Fruit fly (Drosophila melanogaster): ENCODE data around the gene Surf6.
A peak's percentile ranks its signal among the peaks of the same experiment; 100 is the strongest.

Gene Surf6

DNA sequence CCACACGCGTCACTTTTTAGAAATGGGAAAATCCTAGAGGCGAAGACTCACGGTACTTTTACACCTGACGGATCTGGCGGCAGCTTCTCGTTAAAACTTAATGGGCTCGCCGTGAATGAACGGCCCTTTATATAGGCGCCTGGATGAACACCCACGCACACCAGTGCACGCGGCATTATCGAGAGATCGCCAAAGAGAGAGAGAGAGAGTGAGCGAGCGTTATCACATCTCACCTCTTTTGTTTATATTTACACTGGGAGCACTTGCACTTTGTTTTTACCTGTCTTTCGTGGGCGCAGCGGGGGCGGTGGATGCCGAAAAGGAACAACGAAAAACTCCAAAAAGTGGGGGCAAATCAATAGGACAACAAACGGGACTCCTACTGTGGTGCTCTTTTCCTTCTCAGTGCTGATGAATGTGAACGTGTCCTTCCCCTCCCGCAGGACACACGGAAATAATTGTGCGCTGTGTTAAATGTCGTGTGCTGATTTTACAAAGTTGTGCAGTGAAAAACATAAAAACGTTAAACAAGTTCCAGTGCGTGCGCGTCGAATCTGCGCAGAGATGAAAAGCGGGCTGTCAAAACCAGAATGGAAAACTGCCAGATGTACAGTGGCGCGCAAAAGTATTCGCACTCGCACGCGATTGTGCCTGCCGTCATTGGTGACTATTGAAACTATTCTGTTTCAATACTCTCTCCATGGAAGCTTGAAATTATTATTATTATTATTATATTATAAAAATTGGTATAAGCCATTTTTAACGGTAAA is 29.4 kb downstream of the Surf6 start, which contains the start of gene Mrp5 (continued):
- TF ChIP-seq pan (optimal IDR thresholded peaks at IDR 0.05) (no peak), pan (GFP tag; optimal IDR thresholded peaks at IDR 0.05 in 1 of 2, IDR thresholded peaks at IDR 0.05 in 1 of 2) (peak in 1 of 2 experiments; percentile 62), kah (GFP tag; optimal IDR thresholded peaks at IDR 0.05) (peak; percentile 42), CG7372 (GFP tag; IDR thresholded peaks at IDR 0.05) (no peak), ERR (GFP tag; optimal IDR thresholded peaks at IDR 0.05) (no peak), ATbp (GFP tag; optimal IDR thresholded peaks at IDR 0.05) (peak; percentile 54), Ptx1 (GFP tag; IDR thresholded peaks at IDR 0.05) (peak; percentile 52), CG1233 (GFP tag; optimal IDR thresholded peaks at IDR 0.05) (no peak), Dp (GFP tag; optimal IDR thresholded peaks at IDR 0.05) (no peak), slp2 (GFP tag; optimal IDR thresholded peaks at IDR 0.05) (no peak), CG2712 (tag; optimal IDR thresholded peaks at IDR 0.05) (no peak), CG11093 (GFP tag; IDR thresholded peaks at IDR 0.05) (peak; percentile 54; the same call in 2 of the 3 replicates), Dip2 (GFP tag; IDR thresholded peaks at IDR 0.05) (no peak), Gsc (GFP tag; IDR thresholded peaks at IDR 0.05) (no peak), bbx (GFP tag; IDR thresholded peaks at IDR 0.05; ENCODE audit: partially characterized antibody) (peak; percentile 34; the same call in 1 of the 2 replicates), nmo (GFP tag; optimal IDR thresholded peaks at IDR 0.05) (peak; percentile 41), grn (GFP tag; optimal IDR thresholded peaks at IDR 0.05) (peak; percentile 71), Tbp (GFP tag; optimal IDR thresholded peaks at IDR 0.05) (no peak), jing (GFP tag; optimal IDR thresholded peaks at IDR 0.05) (no peak), seq (GFP tag; IDR thresholded peaks at IDR 0.05) (no peak), esg (GFP tag; conservative IDR thresholded peaks at IDR 0.05) (peak; percentile 26; the same call in 1 of the 2 replicates), CG11696 (GFP tag; IDR thresholded peaks at IDR 0.05) (peak; percentile 48), Ravus (GFP tag; IDR thresholded peaks at IDR 0.05) (no peak), yki (optimal IDR thresholded peaks at IDR 0.05) (no peak), BEAF-32 (GFP tag; optimal IDR thresholded peaks at IDR 0.05) (no peak), ind (GFP tag; optimal IDR thresholded peaks at IDR 0.05) (peak; percentile 38), HmgZ (tag; optimal IDR thresholded peaks at IDR 0.05) (no peak), CG4730 (GFP tag; IDR thresholded peaks at IDR 0.05) (0 out of 2 replicates have a peak, but pooled peaks have one; percentile 13), Hr78 (GFP tag; optimal IDR thresholded peaks at IDR 0.05) (no peak), CG30403 (GFP tag; optimal IDR thresholded peaks at IDR 0.05) (peak; percentile 40), ken (GFP tag; IDR thresholded peaks at IDR 0.05) (peak; percentile 48; the same call in 1 of the 3 replicates), CG31224 (GFP tag; IDR thresholded peaks at IDR 0.05) (peak; percentile 47), CG9437 (GFP tag; optimal IDR thresholded peaks at IDR 0.05) (no peak), CG8089 (GFP tag; optimal IDR thresholded peaks at IDR 0.05) (no peak), sna (GFP tag; IDR thresholded peaks at IDR 0.05; ENCODE audit: partially characterized antibody) (no peak), Med (GFP tag) (peak; percentile 32), HmgD (GFP tag; optimal IDR thresholded peaks at IDR 0.05) (no peak), CG13287 (GFP tag; IDR thresholded peaks at IDR 0.05; ENCODE audit: partially characterized antibody) (no peak), Awh (GFP tag; IDR thresholded peaks at IDR 0.05) (peak; percentile 61), row (GFP tag; IDR thresholded peaks at IDR 0.05) (peak; percentile 89), sima (GFP tag; optimal IDR thresholded peaks at IDR 0.05) (no peak), CG17361 (GFP tag; IDR thresholded peaks at IDR 0.05) (peak; percentile 40; the same call in 1 of the 3 replicates), CG13624 (GFP tag; optimal IDR thresholded peaks at IDR 0.05) (peak; percentile 17), CG2199 (GFP tag; IDR thresholded peaks at IDR 0.05) (no peak), Doc3 (GFP tag; IDR thresholded peaks at IDR 0.05; ENCODE audit: partially characterized antibody) (no peak), CG12071 (GFP tag; optimal IDR thresholded peaks at IDR 0.05) (no peak), en (GFP tag; optimal IDR thresholded peaks at IDR 0.05) (no peak), CG9215 (GFP tag; IDR thresholded peaks at IDR 0.05) (no peak), tup (GFP tag; optimal IDR thresholded peaks at IDR 0.05) (no peak), Six4 (GFP tag; optimal IDR thresholded peaks at IDR 0.05) (no peak), Dip3 (GFP tag; optimal IDR thresholded peaks at IDR 0.05) (no peak)
